Fruit fly (Drosophila melanogaster): ENCODE measurements around the gene CG1571.

Gene CG1571

DNA sequence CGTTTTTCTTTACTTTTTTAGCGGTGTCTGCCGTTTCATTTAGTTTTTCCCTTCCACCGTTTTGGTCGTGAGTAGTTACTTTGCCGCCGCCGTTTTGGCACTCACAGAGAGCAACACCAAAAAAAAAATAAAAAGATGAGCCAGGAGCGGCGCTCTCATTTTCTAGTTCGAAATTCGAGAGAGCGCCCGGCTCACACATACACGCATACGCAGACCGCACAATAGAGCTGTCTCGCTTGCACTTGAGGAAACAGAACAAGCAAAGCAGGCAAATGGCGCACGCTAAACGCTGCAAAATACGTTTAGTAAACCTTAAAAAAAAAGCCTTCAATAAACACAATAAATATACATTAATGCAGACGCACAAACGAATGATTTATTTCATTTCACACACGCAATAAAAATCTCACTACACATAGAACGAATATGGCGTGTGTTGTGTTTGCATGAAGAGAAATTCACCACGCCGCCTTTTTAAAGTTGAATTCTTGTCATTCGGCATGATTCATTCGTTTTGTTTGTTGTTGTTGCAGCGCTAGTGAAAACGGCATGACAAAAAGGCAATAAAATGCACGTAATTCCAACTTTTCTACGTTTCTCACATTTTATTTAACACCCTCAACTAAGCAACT, 19.0 kb upstream of the CG1571 start (continued):
- TF ChIP-seq Dll (GFP tag; IDR thresholded peaks at IDR 0.05; ENCODE audit: partially characterized antibody) (no peak), Dp (GFP tag; optimal IDR thresholded peaks at IDR 0.05) (no peak), Bdp1 (GFP tag; optimal IDR thresholded peaks at IDR 0.05) (no peak), CG18476 (GFP tag; optimal IDR thresholded peaks at IDR 0.05) (no peak), bab2 (GFP tag; optimal IDR thresholded peaks at IDR 0.05) (no peak), CG5953 (GFP tag; IDR thresholded peaks at IDR 0.05) (no peak), lmd (GFP tag; IDR thresholded peaks at IDR 0.05) (no peak), vvl (GFP tag; IDR thresholded peaks at IDR 0.05) (peak; percentile 35; the same call in 1 of the 2 replicates), chinmo (GFP tag; IDR thresholded peaks at IDR 0.05; ENCODE audit: partially characterized antibody) (0 out of 4 replicates have a peak, but pooled peaks have one; percentile 63), eyg (GFP tag; optimal IDR thresholded peaks at IDR 0.05) (no peak), CG18599 (GFP tag; optimal IDR thresholded peaks at IDR 0.05) (no peak), HmgZ (tag; optimal IDR thresholded peaks at IDR 0.05) (peak; percentile 11), trh (GFP tag; optimal IDR thresholded peaks at IDR 0.05) (no peak), CG10979 (tag; optimal IDR thresholded peaks at IDR 0.05) (no peak), Ravus (GFP tag; IDR thresholded peaks at IDR 0.05) (no peak), bsh (GFP tag; optimal IDR thresholded peaks at IDR 0.05) (peak in 1 of 2 experiments; percentile 22), CG12769 (tag; optimal IDR thresholded peaks at IDR 0.05) (no peak), CG3407 (GFP tag; optimal IDR thresholded peaks at IDR 0.05) (no peak), CG11504 (tag; optimal IDR thresholded peaks at IDR 0.05) (no peak), CG9437 (GFP tag; optimal IDR thresholded peaks at IDR 0.05) (no peak), ac (GFP tag; optimal IDR thresholded peaks at IDR 0.05) (no peak), ewg (GFP tag; optimal IDR thresholded peaks at IDR 0.05) (peak; percentile 38), hb (GFP tag; IDR thresholded peaks at IDR 0.05; ENCODE audit: partially characterized antibody) (no peak), CG17359 (tag; optimal IDR thresholded peaks at IDR 0.05) (no peak), Nf-YC (tag; optimal IDR thresholded peaks at IDR 0.05) (no peak), CG4360 (GFP tag; IDR thresholded peaks at IDR 0.05) (peak; percentile 63), sna (GFP tag; IDR thresholded peaks at IDR 0.05; ENCODE audit: partially characterized antibody) (no peak), stc (GFP tag; IDR thresholded peaks at IDR 0.05) (no peak), CG8478 (optimal IDR thresholded peaks at IDR 0.05) (peak; percentile 75), Myb (GFP tag; optimal IDR thresholded peaks at IDR 0.05) (no peak), CG6813 (GFP tag; optimal IDR thresholded peaks at IDR 0.05) (no peak), Hr51 (GFP tag; optimal IDR thresholded peaks at IDR 0.05) (no peak), CG10274 (GFP tag; optimal IDR thresholded peaks at IDR 0.05) (no peak), usp (GFP tag; optimal IDR thresholded peaks at IDR 0.05) (no peak), nom (GFP tag; optimal IDR thresholded peaks at IDR 0.05) (peak; percentile 61), exex (tag; optimal IDR thresholded peaks at IDR 0.05) (no peak), Sox102F (GFP tag; optimal IDR thresholded peaks at IDR 0.05) (no peak), amos (GFP tag; IDR thresholded peaks at IDR 0.05; ENCODE audit: partially characterized antibody) (no peak), CG12236 (GFP tag; optimal IDR thresholded peaks at IDR 0.05) (no peak), CG2875 (GFP tag; optimal IDR thresholded peaks at IDR 0.05) (no peak), Hr78 (GFP tag; optimal IDR thresholded peaks at IDR 0.05) (no peak), Ptx1 (GFP tag; IDR thresholded peaks at IDR 0.05) (no peak), CG15269 (tag; optimal IDR thresholded peaks at IDR 0.05) (no peak), Sry-δ (GFP tag; optimal IDR thresholded peaks at IDR 0.05) (no peak), CG6272 (GFP tag; IDR thresholded peaks at IDR 0.05) (no peak), CG11456 (GFP tag; IDR thresholded peaks at IDR 0.05) (no peak), otp (GFP tag; IDR thresholded peaks at IDR 0.05) (0 out of 3 replicates have a peak, but pooled peaks have one; percentile 27), Drgx (GFP tag; IDR thresholded peaks at IDR 0.05) (peak; percentile 58), Hr39 (optimal IDR thresholded peaks at IDR 0.05) (no peak), p53 (GFP tag; optimal IDR thresholded peaks at IDR 0.05) (no peak)
